Fruit fly (Drosophila melanogaster): ENCODE measurements around the gene Tie.

Tie gene

DNA sequence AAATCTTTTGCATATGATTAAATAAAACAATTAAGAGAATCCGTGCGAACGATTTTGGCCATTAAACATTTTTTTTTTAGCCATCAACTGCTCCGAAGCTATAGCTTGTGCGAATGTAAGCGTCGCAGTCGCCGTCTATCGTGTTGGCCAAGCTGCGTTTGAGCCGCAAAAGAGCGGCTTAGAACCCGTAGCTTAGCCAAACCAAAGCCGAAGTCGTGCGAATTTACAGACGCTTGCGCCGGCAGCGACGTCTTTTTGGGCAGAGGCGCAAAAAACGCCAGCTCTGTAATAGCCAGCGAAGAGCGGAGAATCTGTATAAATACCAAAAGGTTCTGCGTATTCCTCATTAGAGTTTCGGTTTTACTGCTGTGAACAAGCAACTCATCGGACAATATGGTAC is 52.0 kb downstream of the Tie start, which contains the start of gene CG7465:
CG7465 (plus strand) TSS at position 346 of the 400 bp plus-strand sequence.
- TF ChIP-seq Pif1A (GFP tag; optimal IDR thresholded peaks at IDR 0.05) (no peak), CG32121 (GFP tag; IDR thresholded peaks at IDR 0.05) (no peak), Pif1B (GFP tag; optimal IDR thresholded peaks at IDR 0.05) (no peak), CG13204 (GFP tag; optimal IDR thresholded peaks at IDR 0.05) (no peak), CG15710 (tag; optimal IDR thresholded peaks at IDR 0.05) (no peak), CG4496 (GFP tag; IDR thresholded peaks at IDR 0.05) (no peak), CG12605 (GFP tag; IDR thresholded peaks at IDR 0.05) (no peak), fd96Ca (GFP tag; IDR thresholded peaks at IDR 0.05) (no peak), D1 (tag; optimal IDR thresholded peaks at IDR 0.05) (no peak), CG8159 (tag; optimal IDR thresholded peaks at IDR 0.05) (no peak), Ets98B (GFP tag; IDR thresholded peaks at IDR 0.05) (no peak), CG10348 (GFP tag; IDR thresholded peaks at IDR 0.05) (no peak), gl (tag; optimal IDR thresholded peaks at IDR 0.05) (no peak), EcR (GFP tag; optimal IDR thresholded peaks at IDR 0.05) (no peak), Snoo (tag; optimal IDR thresholded peaks at IDR 0.05) (no peak), CG14655 (GFP tag; optimal IDR thresholded peaks at IDR 0.05) (no peak), rn (GFP tag; IDR thresholded peaks at IDR 0.05) (no peak), CG34367 (tag; optimal IDR thresholded peaks at IDR 0.05) (no peak)

DNA sequence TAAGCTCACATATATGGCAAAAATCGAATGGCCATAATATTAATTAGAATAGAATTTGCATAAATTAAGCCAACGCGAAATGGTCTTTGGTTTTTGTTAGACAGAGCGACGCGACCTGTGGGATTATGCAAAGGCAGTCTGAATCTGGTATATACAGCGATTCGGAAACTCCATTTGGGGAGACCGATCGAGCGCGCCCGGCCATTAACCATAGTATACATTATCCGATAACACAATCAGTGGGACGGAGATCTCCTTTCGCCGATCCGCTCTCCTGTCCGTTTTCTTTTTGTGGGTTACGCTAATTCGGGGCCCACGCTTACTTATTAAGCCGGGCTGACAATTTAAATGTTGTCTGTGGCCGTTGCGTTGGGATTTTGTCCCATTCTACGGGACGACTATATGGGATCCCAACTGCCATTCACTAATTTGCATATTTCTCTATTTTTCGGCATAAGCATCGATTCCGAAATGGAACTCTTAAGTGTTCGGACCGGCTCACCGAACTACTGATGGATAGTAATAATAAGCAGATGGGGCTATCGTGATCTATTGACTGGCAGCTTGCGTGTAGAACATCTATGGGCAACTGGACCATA is 54.2 kb downstream of the Tie start:
- TF ChIP-seq CG8301 (tag; optimal IDR thresholded peaks at IDR 0.05) (no peak), CG4496 (GFP tag; IDR thresholded peaks at IDR 0.05) (no peak), rn (GFP tag; IDR thresholded peaks at IDR 0.05) (no peak)

DNA sequence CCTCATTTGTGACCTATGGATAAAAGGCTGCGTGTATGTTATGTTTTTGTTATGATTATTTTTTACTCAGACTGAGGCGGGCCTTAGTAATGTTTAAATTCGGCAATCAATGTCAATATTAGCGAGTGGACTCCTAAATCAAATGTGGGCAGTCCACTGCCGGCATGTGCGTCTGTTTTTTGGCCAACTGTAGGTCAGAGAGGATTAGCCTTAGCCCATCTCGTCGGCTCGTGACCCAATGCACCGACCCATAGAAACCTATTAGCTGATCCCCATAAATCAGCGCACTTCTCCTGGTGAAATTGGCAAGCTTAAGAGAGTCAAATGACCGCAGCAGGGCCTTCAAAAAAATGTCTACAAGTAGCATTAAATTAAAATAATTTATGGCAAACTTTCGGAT is 56.2 kb downstream of the Tie start:
- no peak for TF ChIP-seq CG10348 (GFP tag; IDR thresholded peaks at IDR 0.05)
- no peak for TF ChIP-seq Pif1B (GFP tag; optimal IDR thresholded peaks at IDR 0.05)
- no peak for TF ChIP-seq Snoo (tag; optimal IDR thresholded peaks at IDR 0.05)
- TF ChIP-seq fd96Ca (GFP tag; IDR thresholded peaks at IDR 0.05) = no peak
- TF ChIP-seq CG13204 (GFP tag; optimal IDR thresholded peaks at IDR 0.05) = no peak
- no peak for TF ChIP-seq CG8301 (tag; optimal IDR thresholded peaks at IDR 0.05)
- no peak for TF ChIP-seq CG9948 (tag; optimal IDR thresholded peaks at IDR 0.05)
- no peak for TF ChIP-seq CG14655 (GFP tag; optimal IDR thresholded peaks at IDR 0.05)

DNA sequence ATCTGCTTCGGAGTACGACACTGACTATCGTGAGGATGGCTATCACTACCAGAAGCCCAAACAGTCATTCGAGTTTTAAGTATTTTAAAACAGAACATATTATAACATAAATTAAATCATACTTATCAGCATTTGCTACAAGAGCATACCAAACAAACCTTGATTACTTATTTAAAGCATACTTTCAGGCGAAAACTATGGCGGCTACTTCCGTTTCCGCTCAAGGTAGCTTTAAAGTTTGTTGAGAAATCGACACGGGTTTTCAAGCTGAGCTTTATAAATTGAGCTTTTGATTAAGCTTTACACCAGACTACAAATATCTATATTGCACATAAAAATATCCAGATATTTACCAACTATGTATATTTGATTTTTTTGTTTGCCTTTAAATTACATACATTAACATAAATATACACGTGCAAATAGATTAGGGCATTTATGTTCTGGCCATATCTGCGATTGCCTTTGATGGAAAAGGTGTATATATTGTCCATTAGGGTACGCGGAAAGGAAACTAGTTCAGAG is 56.9 kb downstream of the Tie start:
- peak; percentile 24 for TF ChIP-seq CG8301 (tag; optimal IDR thresholded peaks at IDR 0.05)
- TF ChIP-seq CG14655 (GFP tag; optimal IDR thresholded peaks at IDR 0.05) = peak; percentile 25
- no peak for TF ChIP-seq CG15710 (tag; optimal IDR thresholded peaks at IDR 0.05)
- 0 out of 3 replicates have a peak, but pooled peaks have one; percentile 35 for TF ChIP-seq fd96Ca (GFP tag; IDR thresholded peaks at IDR 0.05)
- peak; percentile 66 for TF ChIP-seq Pif1A (GFP tag; optimal IDR thresholded peaks at IDR 0.05)
- no peak for TF ChIP-seq CG32121 (GFP tag; IDR thresholded peaks at IDR 0.05)
- TF ChIP-seq CG17806 (tag; optimal IDR thresholded peaks at IDR 0.05) = no peak
- TF ChIP-seq Snoo (tag; optimal IDR thresholded peaks at IDR 0.05) = no peak
- no peak for TF ChIP-seq CG9948 (tag; optimal IDR thresholded peaks at IDR 0.05)
- TF ChIP-seq CG12605 (GFP tag; IDR thresholded peaks at IDR 0.05) = peak; percentile 20; the same call in 1 of the 2 replicates
- TF ChIP-seq Pif1B (GFP tag; optimal IDR thresholded peaks at IDR 0.05) = peak; percentile 13
- peak; percentile 61 for TF ChIP-seq Ets98B (GFP tag; IDR thresholded peaks at IDR 0.05)
- no peak for TF ChIP-seq gl (tag; optimal IDR thresholded peaks at IDR 0.05)
- no peak for TF ChIP-seq rn (GFP tag; IDR thresholded peaks at IDR 0.05)
- TF ChIP-seq D1 (tag; optimal IDR thresholded peaks at IDR 0.05) = no peak
- TF ChIP-seq CG8159 (tag; optimal IDR thresholded peaks at IDR 0.05) = peak; percentile 20
- peak; percentile 43 for TF ChIP-seq CG34367 (tag; optimal IDR thresholded peaks at IDR 0.05)
- no peak for TF ChIP-seq CG10348 (GFP tag; IDR thresholded peaks at IDR 0.05)
- TF ChIP-seq CG4496 (GFP tag; IDR thresholded peaks at IDR 0.05) = peak; percentile 96
- TF ChIP-seq CG13204 (GFP tag; optimal IDR thresholded peaks at IDR 0.05) = no peak
- no peak for TF ChIP-seq EcR (GFP tag; optimal IDR thresholded peaks at IDR 0.05)

DNA sequence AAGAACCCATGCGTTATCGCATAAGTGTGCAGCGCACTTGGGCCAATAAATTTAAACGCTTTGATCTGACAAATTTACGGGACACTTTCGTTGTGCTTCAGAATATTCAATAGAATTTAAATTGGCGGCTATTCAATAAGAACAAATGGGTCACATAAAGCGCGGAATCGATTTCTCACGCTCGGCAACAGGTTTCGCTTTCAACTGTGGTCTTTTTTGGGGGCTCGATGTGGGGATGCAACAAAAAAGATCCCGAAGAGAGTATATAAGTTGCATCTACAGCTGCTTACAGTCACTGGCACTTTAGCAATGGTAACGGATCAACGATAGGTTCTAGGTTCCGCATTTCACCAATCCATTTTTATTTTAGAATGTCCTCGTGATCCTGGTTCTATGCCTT is 59.2 kb downstream of the Tie start, which contains the start of gene CG11349:
CG11349 (plus strand) TSS at position 301 of the 400 bp plus-strand sequence.
- no peak for TF ChIP-seq CG4496 (GFP tag; IDR thresholded peaks at IDR 0.05)
- TF ChIP-seq gl (tag; optimal IDR thresholded peaks at IDR 0.05) = no peak
- TF ChIP-seq CG17806 (tag; optimal IDR thresholded peaks at IDR 0.05) = no peak
- TF ChIP-seq Ets98B (GFP tag; IDR thresholded peaks at IDR 0.05) = no peak
- TF ChIP-seq CG8159 (tag; optimal IDR thresholded peaks at IDR 0.05) = no peak
- no peak for TF ChIP-seq CG13204 (GFP tag; optimal IDR thresholded peaks at IDR 0.05)
- no peak for TF ChIP-seq CG15710 (tag; optimal IDR thresholded peaks at IDR 0.05)
- no peak for TF ChIP-seq EcR (GFP tag; optimal IDR thresholded peaks at IDR 0.05)
- TF ChIP-seq CG14655 (GFP tag; optimal IDR thresholded peaks at IDR 0.05) = no peak
- TF ChIP-seq Pif1A (GFP tag; optimal IDR thresholded peaks at IDR 0.05) = no peak
- TF ChIP-seq CG10348 (GFP tag; IDR thresholded peaks at IDR 0.05) = no peak
- TF ChIP-seq CG9948 (tag; optimal IDR thresholded peaks at IDR 0.05) = no peak
- TF ChIP-seq D1 (tag; optimal IDR thresholded peaks at IDR 0.05) = no peak
- no peak for TF ChIP-seq CG34367 (tag; optimal IDR thresholded peaks at IDR 0.05)
- TF ChIP-seq fd96Ca (GFP tag; IDR thresholded peaks at IDR 0.05) = no peak
- no peak for TF ChIP-seq rn (GFP tag; IDR thresholded peaks at IDR 0.05)
- no peak for TF ChIP-seq CG32121 (GFP tag; IDR thresholded peaks at IDR 0.05)
- no peak for TF ChIP-seq Snoo (tag; optimal IDR thresholded peaks at IDR 0.05)

DNA sequence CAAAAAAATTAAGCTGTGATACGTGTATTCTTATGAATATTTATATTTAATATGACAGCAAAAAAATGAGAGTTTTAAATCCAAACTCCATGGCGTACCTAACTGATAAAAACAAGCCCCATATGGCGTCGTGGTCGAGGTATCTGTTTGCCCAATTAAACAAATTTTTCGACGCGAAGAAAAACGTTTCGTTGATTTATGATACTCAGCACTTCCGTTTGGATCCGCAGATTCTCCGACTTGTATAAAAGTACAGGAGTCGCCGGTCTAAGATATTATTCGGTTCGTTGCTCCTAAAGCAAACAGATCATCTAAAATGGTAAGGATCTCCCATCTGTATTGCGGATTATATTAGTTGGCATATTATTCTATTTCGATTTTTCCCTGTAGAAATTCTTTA is 60.5 kb downstream of the Tie start, which contains the start of gene CG32248:
CG32248 (plus strand) TSS at position 301 of the 400 bp plus-strand sequence.
- TF ChIP-seq CG12605 (GFP tag; IDR thresholded peaks at IDR 0.05) (no peak), D1 (tag; optimal IDR thresholded peaks at IDR 0.05) (no peak), CG9948 (tag; optimal IDR thresholded peaks at IDR 0.05) (no peak), CG13204 (GFP tag; optimal IDR thresholded peaks at IDR 0.05) (no peak), CG4496 (GFP tag; IDR thresholded peaks at IDR 0.05) (no peak)

Data from whole organism, pupa.